Fruit fly (Drosophila melanogaster): Measurements from ENCODE around the gene CG4617.

DNA sequence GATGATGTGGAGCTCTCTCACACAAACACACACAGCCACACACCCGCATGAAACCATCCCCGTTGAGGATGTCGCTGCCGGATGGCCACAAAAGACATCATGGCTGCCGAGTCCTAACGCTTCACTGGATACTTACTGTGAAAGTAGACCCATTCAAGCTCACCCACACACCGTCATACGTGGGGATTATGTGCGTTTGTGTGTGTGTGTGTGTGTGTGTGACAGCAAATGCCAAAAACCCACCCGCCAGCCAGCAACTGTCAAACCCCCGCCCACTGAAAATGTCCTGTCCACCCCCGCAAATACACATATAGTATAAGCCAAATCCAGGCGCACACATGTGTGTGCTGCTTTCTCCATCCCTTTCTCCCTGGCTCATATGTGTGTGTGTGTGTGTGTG, 20.2 kb upstream of the CG4617 start:
- TF ChIP-seq CG8319 (GFP tag; optimal IDR thresholded peaks at IDR 0.05) (no peak), CG6854 (GFP tag; optimal IDR thresholded peaks at IDR 0.05) (no peak), acj6 (GFP tag; optimal IDR thresholded peaks at IDR 0.05) (no peak), Eip75B (GFP tag; optimal IDR thresholded peaks at IDR 0.05) (no peak), net (GFP tag; optimal IDR thresholded peaks at IDR 0.05) (no peak), OdsH (GFP tag; optimal IDR thresholded peaks at IDR 0.05) (no peak), Hr4 (GFP tag; optimal IDR thresholded peaks at IDR 0.05) (no peak), CG6276 (GFP tag; optimal IDR thresholded peaks at IDR 0.05) (no peak)

All from whole organism, prepupa.